Worm (Caenorhabditis elegans) whole organism, young adult: ENCODE results near the gene srg-36.

Experiments
- B0035.1 ChIP-seq: sonication (generic microtip); optimal IDR thresholded peaks from 2 replicates; lab custom pipeline; 2016; ENCODE audit warnings: missing genetic modification characterization, mild to moderate bottlenecking, missing compliant biosample characterization, missing genotype, missing genetic modification reagents
- F23B12.7 ChIP-seq: sonication (generic microtip); optimal IDR thresholded peaks from 2 replicates; lab custom pipeline; 2017; ENCODE audit warnings: missing genetic modification characterization, mild to moderate bottlenecking, missing compliant biosample characterization, antibody characterized with exemption, moderate library complexity; ENCODE audit not compliant: insufficient read depth
- F37B4.10 ChIP-seq: fragments of 200-800 bp; sonication (Bioruptor generic); IDR thresholded peaks from 2 replicates; pipeline ENCODE4 v1.3.6; 2022; ENCODE audit warnings: missing genetic modification characterization, missing compliant biosample characterization
- F49E8.2 ChIP-seq: sonication (generic microtip); optimal IDR thresholded peaks from 3 replicates; lab custom pipeline; 2017; ENCODE audit warnings: missing genetic modification characterization, mild to moderate bottlenecking, missing compliant biosample characterization, antibody characterized with exemption, moderate library complexity; ENCODE audit not compliant: insufficient read depth
- F57C9.4 ChIP-seq: sonication (generic microtip); optimal IDR thresholded peaks from 2 replicates; lab custom pipeline; 2017; ENCODE audit warnings: mild to moderate bottlenecking, missing genetic modification characterization, missing compliant biosample characterization
- T07F8.4 ChIP-seq: sonication (generic microtip); optimal IDR thresholded peaks from 2 replicates; lab custom pipeline; 2016; ENCODE audit warnings: mild to moderate bottlenecking, missing genetic modification characterization, moderate library complexity, missing compliant biosample characterization
- Y53F4B.3 ChIP-seq: fragments of 200-800 bp; sonication (Bioruptor generic); IDR thresholded peaks from 2 replicates; pipeline ENCODE4 v1.3.6; 2022; ENCODE audit warnings: missing genetic modification reagents, missing genetic modification characterization, missing compliant biosample characterization
- Y56A3A.18 ChIP-seq: fragments of 200-800 bp; sonication (Bioruptor generic); IDR thresholded peaks from 2 replicates; pipeline ENCODE4 v1.3.6; 2022; ENCODE audit warnings: missing genetic modification reagents, missing genetic modification characterization, missing compliant biosample characterization
- Y67H2A.10 ChIP-seq: fragments of 200-800 bp; sonication (Bioruptor generic); conservative IDR thresholded peaks from 2 replicates; pipeline ENCODE4 v1.3.6; 2022; ENCODE audit warnings: missing genetic modification reagents, missing genetic modification characterization, missing compliant biosample characterization
- ZK185.1 ChIP-seq: sonication (generic microtip); optimal IDR thresholded peaks from 2 replicates; lab custom pipeline; 2016; ENCODE audit warnings: mild to moderate bottlenecking, missing genetic modification characterization, missing compliant biosample characterization; ENCODE audit not compliant: poor library complexity, severe bottlenecking
- akir-1 ChIP-seq: fragments of 200-800 bp; sonication (Bioruptor generic); optimal IDR thresholded peaks from 2 replicates; lab custom pipeline; 2018; ENCODE audit warnings: mild to moderate bottlenecking, missing genetic modification characterization, moderate library complexity, missing compliant biosample characterization
- aptf-2 ChIP-seq: fragments of 200-800 bp; sonication (Bioruptor generic); conservative IDR thresholded peaks from 2 replicates; pipeline ENCODE4 v1.3.6; 2022; ENCODE audit warnings: missing genetic modification reagents, missing genetic modification characterization, missing compliant biosample characterization
- athp-1 ChIP-seq: sonication (generic microtip); optimal IDR thresholded peaks from 2 replicates; lab custom pipeline; 2017; ENCODE audit warnings: mild to moderate bottlenecking, missing genetic modification characterization, missing compliant biosample characterization
- attf-6 ChIP-seq: fragments of 200-800 bp; sonication (Bioruptor generic); IDR thresholded peaks from 2 replicates; pipeline ENCODE4 v1.3.6; 2022; ENCODE audit warnings: missing genetic modification reagents, missing genetic modification characterization, missing compliant biosample characterization
- bed-2 ChIP-seq: fragments of 200-800 bp; sonication (Bioruptor generic); IDR thresholded peaks from 2 replicates; pipeline ENCODE4 v1.3.6; 2022; ENCODE audit warnings: missing genetic modification reagents, missing genetic modification characterization, missing compliant biosample characterization
- cebp-2 ChIP-seq: fragments of 200-800 bp; sonication (Bioruptor generic); IDR thresholded peaks from 2 replicates; pipeline ENCODE4 v1.3.6; 2022; ENCODE audit warnings: missing genetic modification characterization, missing compliant biosample characterization
- ceh-58 ChIP-seq: fragments of 200-800 bp; sonication (Bioruptor generic); IDR thresholded peaks from 2 replicates; pipeline ENCODE4 v1.3.6; 2022; ENCODE audit warnings: missing genetic modification characterization, missing compliant biosample characterization
- ceh-79 ChIP-seq: sonication (generic microtip); optimal IDR thresholded peaks from 2 replicates; lab custom pipeline; 2017; ENCODE audit warnings: mild to moderate bottlenecking, missing genetic modification characterization, missing compliant biosample characterization
- chd-7 ChIP-seq: sonication (generic microtip); optimal IDR thresholded peaks from 2 replicates; lab custom pipeline; 2016; ENCODE audit warnings: mild to moderate bottlenecking, missing genetic modification characterization, moderate library complexity, missing compliant biosample characterization
- die-1 ChIP-seq: sonication (generic microtip); optimal IDR thresholded peaks from 2 replicates; lab custom pipeline; 2016; ENCODE audit warnings: missing genotype, mild to moderate bottlenecking, missing genetic modification characterization, missing compliant biosample characterization
- efl-1 ChIP-seq: fragments of 150-350 bp; optimal IDR thresholded peaks from 2 replicates; lab custom pipeline; 2014; ENCODE audit warnings: missing biosample characterization, missing genetic modification reagents, missing genetic modification characterization
- egl-44 ChIP-seq: fragments of 200-800 bp; sonication (Bioruptor generic); IDR thresholded peaks from 2 replicates; pipeline ENCODE4 v1.3.6; 2022; ENCODE audit warnings: missing genetic modification reagents, missing genetic modification characterization, missing compliant biosample characterization
- egrh-3 ChIP-seq: fragments of 200-800 bp; sonication (Bioruptor generic); IDR thresholded peaks from 2 replicates; pipeline ENCODE4 v1.3.6; 2022; ENCODE audit warnings: missing genetic modification reagents, missing genetic modification characterization, missing compliant biosample characterization
- hsf-1 ChIP-seq: fragments of 200-800 bp; sonication (Bioruptor generic); IDR thresholded peaks from 2 replicates; pipeline ENCODE4 v1.3.6; 2022; ENCODE audit warnings: missing genetic modification reagents, missing genetic modification characterization, missing compliant biosample characterization
- lin-35 ChIP-seq, 3 experiments: fragments of 150-350 bp in 2 of 3; sonication (generic microtip) in 1 of 3; optimal IDR thresholded peaks; 2 replicates each; lab custom pipeline; 2014 to 2018; ENCODE audit warnings: missing biosample characterization in 3 of 3, missing genetic modification characterization in 3 of 3, missing genetic modification reagents in 3 of 3
- lir-1 ChIP-seq: fragments of 200-800 bp; sonication (Bioruptor generic); conservative IDR thresholded peaks from 2 replicates; pipeline ENCODE4 v1.3.6; 2022; ENCODE audit warnings: missing genetic modification reagents, missing genetic modification characterization, missing compliant biosample characterization
- lsl-1 ChIP-seq: fragments of 200-800 bp; sonication (Bioruptor generic); optimal IDR thresholded peaks from 2 replicates; lab custom pipeline; 2018; ENCODE audit warnings: mild to moderate bottlenecking, missing genetic modification characterization, moderate library complexity, missing compliant biosample characterization
- lsy-27 ChIP-seq: sonication (generic microtip); optimal IDR thresholded peaks from 2 replicates; lab custom pipeline; 2017; ENCODE audit warnings: missing genetic modification characterization, mild to moderate bottlenecking, missing compliant biosample characterization, antibody characterized with exemption, missing genotype, borderline replicate concordance; ENCODE audit not compliant: insufficient read depth
- madf-10 ChIP-seq: sonication (generic microtip); optimal IDR thresholded peaks from 2 replicates; lab custom pipeline; 2016; ENCODE audit warnings: mild to moderate bottlenecking, missing genetic modification characterization, missing compliant biosample characterization
- mes-4 ChIP-seq: sonication (generic microtip); optimal IDR thresholded peaks from 2 replicates; lab custom pipeline; 2016; ENCODE audit warnings: missing genotype, missing genetic modification characterization, missing compliant biosample characterization
- nfyb-1 ChIP-seq: fragments of 200-800 bp; sonication (Bioruptor generic); IDR thresholded peaks from 2 replicates; pipeline ENCODE4 v1.3.6; 2022; ENCODE audit warnings: missing genetic modification reagents, missing genetic modification characterization, missing compliant biosample characterization
- nhr-90 ChIP-seq: sonication (generic microtip); optimal IDR thresholded peaks from 2 replicates; lab custom pipeline; 2016; ENCODE audit warnings: missing genotype, mild to moderate bottlenecking, missing genetic modification characterization, missing compliant biosample characterization
- pbrm-1 ChIP-seq: fragments of 200-800 bp; sonication (Bioruptor generic); IDR thresholded peaks from 2 replicates; pipeline ENCODE4 v1.3.6; 2022; ENCODE audit warnings: missing genetic modification reagents, missing genetic modification characterization, missing compliant biosample characterization
- rcor-1 ChIP-seq: fragments of 200-800 bp; sonication (Bioruptor generic); IDR thresholded peaks from 2 replicates; pipeline ENCODE4 v1.3.6; 2022; ENCODE audit warnings: missing genetic modification reagents, missing genetic modification characterization, missing compliant biosample characterization
- rec-8 ChIP-seq, 2 experiments: sonication (generic microtip); optimal IDR thresholded peaks; 2 replicates each; lab custom pipeline; 2016; ENCODE audit warnings: mild to moderate bottlenecking in 2 of 2, missing genetic modification characterization in 2 of 2, missing genetic modification reagents in 2 of 2, missing genotype in 2 of 2, missing biosample characterization in 1 of 2, missing compliant biosample characterization in 1 of 2, moderate library complexity in 1 of 2
- snpc-1.1 ChIP-seq: sonication (generic microtip); optimal IDR thresholded peaks from 2 replicates; lab custom pipeline; 2017; ENCODE audit warnings: missing genetic modification characterization, mild to moderate bottlenecking, missing compliant biosample characterization, antibody characterized with exemption, moderate library complexity, missing genotype, missing genetic modification reagents; ENCODE audit not compliant: insufficient read depth
- snpc-1.3 ChIP-seq: sonication (generic microtip); optimal IDR thresholded peaks from 2 replicates; lab custom pipeline; 2017; ENCODE audit warnings: missing genetic modification characterization, mild to moderate bottlenecking, missing compliant biosample characterization, antibody characterized with exemption, moderate library complexity, missing genotype, missing genetic modification reagents; ENCODE audit not compliant: insufficient read depth
- snpc-3.4 ChIP-seq: sonication (generic microtip); optimal IDR thresholded peaks from 2 replicates; lab custom pipeline; 2017; ENCODE audit warnings: missing genetic modification characterization, mild to moderate bottlenecking, missing compliant biosample characterization, antibody characterized with exemption, moderate library complexity, missing genotype, missing genetic modification reagents
- sptf-2 ChIP-seq: fragments of 200-800 bp; sonication (Bioruptor generic); optimal IDR thresholded peaks from 2 replicates; lab custom pipeline; 2018; ENCODE audit warnings: mild to moderate bottlenecking, missing genetic modification characterization, missing compliant biosample characterization
- tbx-9 ChIP-seq: sonication (generic microtip); optimal IDR thresholded peaks from 2 replicates; lab custom pipeline; 2016; ENCODE audit warnings: borderline replicate concordance, missing genetic modification characterization, inconsistent platforms, missing compliant biosample characterization
- tlf-1 ChIP-seq: fragments of 200-800 bp; sonication (Bioruptor generic); optimal IDR thresholded peaks from 2 replicates; lab custom pipeline; 2018; ENCODE audit warnings: mild to moderate bottlenecking, missing genetic modification characterization, missing compliant biosample characterization
- zim-3 ChIP-seq: sonication (generic microtip); optimal IDR thresholded peaks from 2 replicates; lab custom pipeline; 2017; ENCODE audit warnings: mild to moderate bottlenecking, missing genetic modification characterization, moderate library complexity, missing compliant biosample characterization
- ztf-18 ChIP-seq: sonication (generic microtip); optimal IDR thresholded peaks from 2 replicates; lab custom pipeline; 2016; ENCODE audit warnings: missing genotype, mild to moderate bottlenecking, missing genetic modification characterization, missing compliant biosample characterization
- ztf-3 ChIP-seq: fragments of 200-800 bp; sonication (Bioruptor generic); optimal IDR thresholded peaks from 2 replicates; lab custom pipeline; 2018; ENCODE audit warnings: mild to moderate bottlenecking, missing genetic modification characterization, missing compliant biosample characterization

srg-36 gene

DNA sequence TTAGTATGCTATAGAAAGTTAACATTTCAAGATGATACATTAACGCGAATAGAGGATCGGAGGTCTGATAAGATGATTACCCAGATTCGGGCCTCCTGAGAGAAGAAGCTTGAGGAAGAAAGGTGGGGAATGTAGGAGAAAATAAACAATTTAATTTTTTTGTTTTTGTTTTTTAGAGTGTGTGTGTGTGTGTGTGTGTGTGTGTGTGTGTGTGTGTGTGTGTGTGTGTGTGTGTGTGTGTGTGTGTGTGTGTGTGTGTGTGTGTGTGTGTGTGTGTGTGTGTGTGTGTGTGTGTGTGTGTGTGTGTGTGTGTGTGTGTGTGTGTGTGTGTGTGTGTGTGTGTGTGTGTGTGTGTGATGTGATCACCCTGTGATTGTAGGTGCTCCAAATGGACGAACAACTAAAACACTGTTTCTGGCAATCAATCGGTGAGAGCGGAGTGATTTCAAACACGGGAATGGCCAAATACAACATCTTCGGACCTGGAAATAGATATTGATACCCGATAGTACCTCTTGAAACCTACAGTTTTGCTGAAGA lies 4.9 kb downstream of the srg-36 start:
- TF ChIP-seq akir-1 (GFP tag; lab: Kevin White, UChicago) (peak; percentile 54), ztf-3 (peak; percentile 15), lir-1 (peak; percentile 74; the same call in 1 of the 2 replicates), egrh-3 (GFP tag; lab: Robert Waterston, UW) (peak; percentile 52; the same call in 1 of the 2 replicates)
- TF ChIP-seq, all 124 proteins: peak for 4; not testable (repeated sequence) for 120

DNA sequence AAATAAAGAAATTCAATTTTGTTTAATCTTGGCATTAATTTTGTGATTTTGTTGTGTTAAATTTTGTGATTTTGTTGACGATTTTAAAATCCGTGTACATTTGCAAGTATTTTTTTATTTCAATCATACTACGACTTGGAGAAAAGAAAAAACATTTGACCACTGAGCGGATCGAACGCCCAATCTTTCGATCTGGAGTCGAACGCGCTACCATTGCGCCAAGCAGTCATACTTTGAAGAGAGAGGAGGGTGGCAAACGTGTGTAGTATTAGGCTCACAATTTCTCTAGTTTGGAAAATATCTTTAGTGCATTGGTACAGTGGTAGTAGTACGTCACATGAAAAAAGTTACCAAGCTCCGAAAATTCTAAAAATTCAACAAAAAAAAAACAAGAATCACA lies 5.5 kb downstream of the srg-36 start:
- peak; percentile 53 for TF ChIP-seq chd-7 (tag; lab: Kevin White, UChicago)
- TF ChIP-seq ztf-18 (tag; lab: Kevin White, UChicago), result peak; percentile 56
- TF ChIP-seq rcor-1 (GFP tag; lab: Robert Waterston, UW), result no peak
- 0 out of 2 replicates have a peak, but pooled peaks have one; percentile 10 for TF ChIP-seq attf-6 (GFP tag; lab: Robert Waterston, UW)
- peak; percentile 77 for TF ChIP-seq snpc-3.4 (tag; lab: Kevin White, UChicago)
- no peak for TF ChIP-seq Y67H2A.10 (GFP tag; lab: Robert Waterston, UW)
- TF ChIP-seq nhr-90 (tag; lab: Kevin White, UChicago), result peak; percentile 88
- peak; percentile 70 for TF ChIP-seq snpc-1.3
- TF ChIP-seq F57C9.4 (tag; lab: Kevin White, UChicago), result no peak
- TF ChIP-seq T07F8.4 (tag; lab: Kevin White, UChicago), result peak; percentile 8
- TF ChIP-seq egl-44, result 0 out of 2 replicates have a peak, but pooled peaks have one; percentile 21
- TF ChIP-seq F49E8.2 (tag; lab: Kevin White, UChicago), result peak; percentile 3
- TF ChIP-seq cebp-2 (GFP tag; lab: Robert Waterston, UW), result 0 out of 2 replicates have a peak, but pooled peaks have one; percentile 16
- no peak for TF ChIP-seq tlf-1 (GFP tag; lab: Kevin White, UChicago)
- no peak for TF ChIP-seq ceh-79 (tag; lab: Kevin White, UChicago)
- no peak for TF ChIP-seq ceh-58 (GFP tag; lab: Robert Waterston, UW)
- peak; percentile 10 for TF ChIP-seq mes-4 (tag; lab: Kevin White, UChicago)
- TF ChIP-seq bed-2 (GFP tag; lab: Robert Waterston, UW), result no peak
- TF ChIP-seq zim-3 (tag; lab: Kevin White, UChicago), result peak; percentile 2
- TF ChIP-seq nfyb-1 (GFP tag; lab: Robert Waterston, UW), result peak; percentile 48
- TF ChIP-seq hsf-1 (GFP tag; lab: Robert Waterston, UW), result no peak
- no peak for TF ChIP-seq efl-1
- peak; percentile 30 for TF ChIP-seq athp-1 (tag; lab: Kevin White, UChicago)
- TF ChIP-seq madf-10 (tag; lab: Kevin White, UChicago), result peak; percentile 19
- TF ChIP-seq lsy-27 (tag; lab: Kevin White, UChicago), result peak; percentile 50
- TF ChIP-seq rec-8 (tag; optimal IDR thresholded peaks at IDR 0.05; lab: Kevin White, UChicago), result peak in 1 of 2 experiments; percentile 75
- TF ChIP-seq pbrm-1, result peak; percentile 61; the same call in 1 of the 2 replicates
- peak; percentile 84 for TF ChIP-seq die-1 (tag; lab: Kevin White, UChicago)
- TF ChIP-seq lin-35 (GFP tag; optimal IDR thresholded peaks at IDR 0.05; lab: Kevin White, UChicago), result peak in 1 of 3 experiments; percentile 6
- TF ChIP-seq lsl-1 (GFP tag; lab: Kevin White, UChicago), result no peak
- TF ChIP-seq ZK185.1 (tag; lab: Kevin White, UChicago), result peak; percentile 68
- TF ChIP-seq aptf-2 (GFP tag; lab: Robert Waterston, UW), result no peak
- TF ChIP-seq snpc-1.1 (tag; lab: Kevin White, UChicago), result peak; percentile 48
- TF ChIP-seq Y53F4B.3 (GFP tag; lab: Robert Waterston, UW), result no peak
- TF ChIP-seq B0035.1, result peak; percentile 14
- TF ChIP-seq F23B12.7 (tag; lab: Kevin White, UChicago), result peak; percentile 28
- no peak for TF ChIP-seq sptf-2
- TF ChIP-seq Y56A3A.18 (GFP tag; lab: Robert Waterston, UW), result peak; percentile 15; the same call in 1 of the 2 replicates
- peak; percentile 84; the same call in 1 of the 2 replicates for TF ChIP-seq lir-1
- TF ChIP-seq F37B4.10 (GFP tag; lab: Robert Waterston, UW), result no peak
- no peak for TF ChIP-seq tbx-9 (tag; lab: Kevin White, UChicago)
